Worm (Caenorhabditis elegans): ENCODE data around the gene oac-6.

- TF ChIP-seq ces-1 (GFP tag; optimal IDR thresholded peaks at IDR 0.05) (no peak), ama-1 (optimal IDR thresholded peaks at IDR 0.05) (no peak)
These were observed 7.0 kb downstream of the oac-6 start, which contains the start of gene oac-7 for ce11 chrV:16309523-16309922.

All from whole organism, L4 larva.